Worm (Caenorhabditis elegans) whole organism, late embryonic: ENCODE results near the gene F52G3.1.
"Not testable (repeated sequence)": the region's sequence is repeated elsewhere in the genome, so short reads cannot be mapped to it uniquely, and the experiment has no call there.

Experiments
- C08G9.2 ChIP-seq: sonication (generic microtip); optimal IDR thresholded peaks from 2 replicates; lab custom pipeline; 2016; ENCODE audit warnings: mild to moderate bottlenecking, missing genetic modification characterization, moderate library complexity, missing compliant biosample characterization
- F13H6.1 ChIP-seq: sonication (generic microtip); optimal IDR thresholded peaks from 2 replicates; lab custom pipeline; 2016; ENCODE audit warnings: missing genetic modification characterization, missing compliant biosample characterization
- ama-1 ChIP-seq: fragments of 150-350 bp; optimal IDR thresholded peaks from 2 replicates; lab custom pipeline; 2014
- ceh-18 ChIP-seq: sonication (generic microtip); optimal IDR thresholded peaks from 2 replicates; lab custom pipeline; 2016; ENCODE audit warnings: missing genetic modification characterization, missing compliant biosample characterization
- ceh-9 ChIP-seq: sonication (generic microtip); optimal IDR thresholded peaks from 2 replicates; lab custom pipeline; 2016; ENCODE audit warnings: mild to moderate bottlenecking, missing genetic modification characterization, inconsistent platforms, missing compliant biosample characterization
- fax-1 ChIP-seq: sonication (generic microtip); optimal IDR thresholded peaks from 2 replicates; lab custom pipeline; 2016; ENCODE audit warnings: missing genotype, missing genetic modification characterization, missing compliant biosample characterization
- fkh-10 ChIP-seq: fragments of 150-350 bp; optimal IDR thresholded peaks from 2 replicates; lab custom pipeline; 2014; ENCODE audit warnings: missing biosample characterization, missing genetic modification reagents, missing genetic modification characterization
- hlh-8 ChIP-seq: sonication (generic microtip); optimal IDR thresholded peaks from 2 replicates; lab custom pipeline; 2016; ENCODE audit warnings: missing genotype, missing genetic modification characterization, missing compliant biosample characterization
- lin-11 ChIP-seq: fragments of 200-800 bp; sonication (Bioruptor generic); optimal IDR thresholded peaks from 2 replicates; lab custom pipeline; 2018; ENCODE audit warnings: mild to moderate bottlenecking, missing genetic modification characterization, missing compliant biosample characterization
- mec-3 ChIP-seq: sonication (generic microtip); optimal IDR thresholded peaks from 2 replicates; lab custom pipeline; 2016; ENCODE audit warnings: borderline replicate concordance, missing genetic modification characterization, missing compliant biosample characterization
- tbx-2 ChIP-seq: sonication (generic microtip); optimal IDR thresholded peaks from 2 replicates; lab custom pipeline; 2016; ENCODE audit warnings: missing genetic modification characterization, missing compliant biosample characterization

ce11 chrX:16932339-16932738 lies 31.3 kb upstream of the F52G3.1 start:
- TF ChIP-seq F13H6.1 (tag; lab: Kevin White, UChicago); ceh-18 (tag; lab: Kevin White, UChicago); fax-1 (tag; lab: Kevin White, UChicago); fkh-10 (GFP tag; lab: Kevin White, UChicago); hlh-8 (tag; lab: Kevin White, UChicago); C08G9.2; mec-3 (tag; lab: Kevin White, UChicago); tbx-2; ama-1 (lab: Kevin White, UChicago); lin-11 (tag; lab: Kevin White, UChicago); ceh-9 (tag; lab: Kevin White, UChicago): not testable (repeated sequence)
